Worm (Caenorhabditis elegans): ENCODE results near the gene Y71H2AL.4.

DNA sequence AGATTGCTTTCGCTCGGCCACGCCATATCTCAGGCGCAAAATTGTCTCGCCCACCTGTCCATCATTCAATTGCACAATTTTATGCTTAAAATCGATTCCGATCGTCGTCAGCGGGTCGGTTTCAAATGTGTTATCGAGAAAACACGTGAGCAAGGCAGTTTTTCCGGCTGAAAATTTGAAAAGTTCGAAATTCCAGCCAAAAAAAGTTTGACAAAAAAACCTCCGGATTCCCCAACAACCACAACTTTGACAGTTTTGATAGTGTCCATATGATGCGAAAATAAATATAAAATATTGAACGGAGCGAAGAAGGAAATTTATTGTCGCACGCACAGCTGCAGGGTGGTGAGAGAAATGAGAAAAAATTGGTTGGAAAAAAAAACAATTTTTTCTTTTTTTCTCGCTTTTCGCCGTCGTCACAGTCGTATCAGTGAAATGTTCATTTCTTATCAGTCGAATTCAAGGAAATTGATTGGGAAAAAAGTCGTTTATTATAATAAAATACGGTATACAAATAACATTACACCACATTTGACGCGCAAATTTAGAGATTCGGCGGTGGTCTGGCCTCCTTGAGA, 47.5 kb downstream of the Y71H2AL.4 start, which contains the start of gene Y71H2AM.12:
- no peak for TF ChIP-seq zag-1 (tag; optimal IDR thresholded peaks at IDR 0.05)
- no peak for TF ChIP-seq nhr-11 (tag; optimal IDR thresholded peaks at IDR 0.05)
- no peak for TF ChIP-seq nhr-23 (tag; optimal IDR thresholded peaks at IDR 0.05)
- TF ChIP-seq nhr-237 (tag; optimal IDR thresholded peaks at IDR 0.05), result no peak
- no peak for TF ChIP-seq nhr-25 (tag; optimal IDR thresholded peaks at IDR 0.05)
- TF ChIP-seq ZK546.5 (tag; optimal IDR thresholded peaks at IDR 0.05), result no peak
- no peak for TF ChIP-seq ceh-82 (tag; optimal IDR thresholded peaks at IDR 0.05)
- peak; percentile 70 for TF ChIP-seq elt-2 (tag; optimal IDR thresholded peaks at IDR 0.05)
- TF ChIP-seq ama-1 (optimal IDR thresholded peaks at IDR 0.05), result no peak
- TF ChIP-seq ztf-11 (tag; optimal IDR thresholded peaks at IDR 0.05), result no peak
- no peak for TF ChIP-seq nfya-1 (tag; optimal IDR thresholded peaks at IDR 0.05; ENCODE audit: insufficient read depth)
- TF ChIP-seq nhr-28 (tag; optimal IDR thresholded peaks at IDR 0.05), result no peak
- no peak for TF ChIP-seq lin-15B (tag; optimal IDR thresholded peaks at IDR 0.05)

All from whole organism, L3 larva.